Fruit fly (Drosophila melanogaster) whole organism, pupa: Measurements from ENCODE around the gene Tmem43.

Experiments used
- CG12605 ChIP-seq: fragments of 200-800 bp; sonication (Bioruptor generic); IDR thresholded peaks from 2 replicates; pipeline ENCODE4 v1.3.6; 2022; ENCODE audit warnings: missing biosample characterization, missing genetic modification characterization
- CG13204 ChIP-seq: fragments of 200-800 bp; sonication (Bioruptor generic); optimal IDR thresholded peaks from 2 replicates; lab custom pipeline; 2018; ENCODE audit warnings: missing biosample characterization, mild to moderate bottlenecking, missing genetic modification characterization, moderate library complexity
- CG14655 ChIP-seq: fragments of 200-800 bp; sonication (Bioruptor generic); optimal IDR thresholded peaks from 3 replicates; lab custom pipeline; 2017; ENCODE audit warnings: mild to moderate bottlenecking, missing biosample characterization, missing genetic modification reagents, missing genetic modification characterization
- CG17806 ChIP-seq: fragments of 200-800 bp; sonication (Bioruptor generic); optimal IDR thresholded peaks from 2 replicates; lab custom pipeline; 2018; ENCODE audit warnings: missing biosample characterization, mild to moderate bottlenecking, missing genetic modification characterization, moderate library complexity
- CG4496 ChIP-seq: fragments of 200-800 bp; sonication (Bioruptor generic); IDR thresholded peaks from 3 replicates; pipeline ENCODE4 v1.3.6; 2022; ENCODE audit warnings: missing biosample characterization, missing genetic modification characterization
- CG8159 ChIP-seq: fragments of 200-800 bp; sonication (Bioruptor generic); optimal IDR thresholded peaks from 3 replicates; lab custom pipeline; 2018; ENCODE audit warnings: missing biosample characterization, mild to moderate bottlenecking, missing genetic modification characterization, moderate library complexity
- CG9948 ChIP-seq: fragments of 200-800 bp; sonication (Bioruptor generic); optimal IDR thresholded peaks from 2 replicates; lab custom pipeline; 2018; ENCODE audit warnings: missing biosample characterization, mild to moderate bottlenecking, missing genetic modification characterization, moderate library complexity
- D1 ChIP-seq: fragments of 200-800 bp; sonication (Bioruptor generic); optimal IDR thresholded peaks from 2 replicates; lab custom pipeline; 2018; ENCODE audit warnings: missing biosample characterization, mild to moderate bottlenecking, missing genetic modification characterization, moderate library complexity
- EcR ChIP-seq: fragments of 200-800 bp; sonication (Bioruptor generic); optimal IDR thresholded peaks from 3 replicates; lab custom pipeline; 2019; ENCODE audit warnings: missing biosample characterization, missing genetic modification characterization, mild to moderate bottlenecking, moderate library complexity, missing genetic modification reagents
- Pif1A ChIP-seq: fragments of 200-800 bp; sonication (Bioruptor generic); optimal IDR thresholded peaks from 3 replicates; lab custom pipeline; 2016; ENCODE audit warnings: missing biosample characterization, missing genetic modification characterization
- Snoo ChIP-seq: fragments of 200-800 bp; sonication (Bioruptor generic); optimal IDR thresholded peaks from 3 replicates; lab custom pipeline; 2017; ENCODE audit warnings: missing biosample characterization, mild to moderate bottlenecking, missing genetic modification characterization, inconsistent platforms
- fd96Ca ChIP-seq: fragments of 200-800 bp; sonication (Bioruptor generic); IDR thresholded peaks from 3 replicates; pipeline ENCODE4 v1.3.6; 2022; ENCODE audit warnings: missing biosample characterization, missing genetic modification characterization
- rn ChIP-seq: fragments of 200-800 bp; sonication (Bioruptor generic); IDR thresholded peaks from 2 replicates; pipeline ENCODE4 v1.3.6; 2022; ENCODE audit warnings: missing biosample characterization, missing genetic modification characterization

- TF ChIP-seq D1 (tag; lab: Kevin White, UChicago): no peak
- TF ChIP-seq Snoo (tag; lab: Kevin White, UChicago): no peak
- no peak for TF ChIP-seq CG14655
- TF ChIP-seq fd96Ca (GFP tag; lab: Robert Waterston, UW): no peak
- no peak for TF ChIP-seq EcR (GFP tag; lab: Kevin White, UChicago)
- TF ChIP-seq CG13204: no peak
- no peak for TF ChIP-seq rn (GFP tag; lab: Robert Waterston, UW)
- no peak for TF ChIP-seq CG8159 (tag; lab: Kevin White, UChicago)
- no peak for TF ChIP-seq CG12605 (GFP tag; lab: Robert Waterston, UW)
- no peak for TF ChIP-seq CG9948 (tag; lab: Kevin White, UChicago)
- TF ChIP-seq Pif1A: no peak
- no peak for TF ChIP-seq CG4496 (GFP tag; lab: Robert Waterston, UW)
- TF ChIP-seq CG17806 (tag; lab: Kevin White, UChicago): no peak
Measured at dm6 chr3L:7904560-7904959, 10.4 kb downstream of the Tmem43 start.
